Worm (Caenorhabditis elegans) whole organism, early embryonic: ENCODE data around the gene F22E5.9.
"Not testable (repeated sequence)": the region's sequence is repeated elsewhere in the genome, so short reads cannot be mapped to it uniquely, and the experiment has no call there.

ENCODE experiments used
- B0310.2 ChIP-seq: sonication (generic microtip); optimal IDR thresholded peaks from 2 replicates; lab custom pipeline; 2016; ENCODE audit warnings: mild to moderate bottlenecking, missing genetic modification characterization, missing compliant biosample characterization
- F13C5.2 ChIP-seq: sonication (generic microtip); optimal IDR thresholded peaks from 2 replicates; lab custom pipeline; 2017; ENCODE audit warnings: mild to moderate bottlenecking, missing genetic modification characterization, inconsistent platforms, missing compliant biosample characterization
- aly-1 ChIP-seq: sonication (generic microtip); optimal IDR thresholded peaks from 2 replicates; lab custom pipeline; 2016; ENCODE audit warnings: missing genetic modification characterization, missing compliant biosample characterization
- ama-1 ChIP-seq: fragments of 150-350 bp; optimal IDR thresholded peaks from 2 replicates; lab custom pipeline; 2014
- ceh-13 ChIP-seq: fragments of 200-800 bp; sonication (Bioruptor generic); optimal IDR thresholded peaks from 2 replicates; lab custom pipeline; 2018; ENCODE audit warnings: mild to moderate bottlenecking, missing genetic modification characterization, missing compliant biosample characterization
- ceh-36 ChIP-seq: sonication (generic microtip); optimal IDR thresholded peaks from 2 replicates; lab custom pipeline; 2016; ENCODE audit warnings: missing genetic modification characterization, inconsistent platforms, missing compliant biosample characterization
- ets-7 ChIP-seq: sonication (generic microtip); optimal IDR thresholded peaks from 2 replicates; lab custom pipeline; 2016; ENCODE audit warnings: missing genotype, missing genetic modification characterization, missing compliant biosample characterization
- flt-1 ChIP-seq: fragments of 200-800 bp; sonication (Bioruptor generic); IDR thresholded peaks from 2 replicates; pipeline ENCODE4 v1.3.6; 2022; ENCODE audit warnings: missing genetic modification characterization, missing compliant biosample characterization
- hmbx-1 ChIP-seq: sonication (generic microtip); optimal IDR thresholded peaks from 2 replicates; lab custom pipeline; 2016; ENCODE audit warnings: mild to moderate bottlenecking, missing genetic modification characterization, missing compliant biosample characterization
- hmg-4 ChIP-seq: fragments of 200-800 bp; sonication (Bioruptor generic); optimal IDR thresholded peaks from 2 replicates; lab custom pipeline; 2018; ENCODE audit warnings: mild to moderate bottlenecking, missing genetic modification characterization, missing compliant biosample characterization
- hnd-1 ChIP-seq: sonication (generic microtip); optimal IDR thresholded peaks from 2 replicates; lab custom pipeline; 2016; ENCODE audit warnings: missing genetic modification characterization, missing compliant biosample characterization
- pes-1 ChIP-seq: fragments of 200-800 bp; sonication (Bioruptor generic); IDR thresholded peaks from 2 replicates; pipeline ENCODE4 v1.3.6; 2022; ENCODE audit warnings: missing genetic modification reagents, missing genetic modification characterization, missing compliant biosample characterization
- scrt-1 ChIP-seq: fragments of 200-800 bp; sonication (Bioruptor generic); IDR thresholded peaks from 2 replicates; pipeline ENCODE4 v1.3.6; 2022; ENCODE audit warnings: missing genetic modification characterization, missing compliant biosample characterization
- sea-1 ChIP-seq: fragments of 200-800 bp; sonication (Bioruptor generic); conservative IDR thresholded peaks from 2 replicates; pipeline ENCODE4 v1.3.6; 2022; ENCODE audit warnings: missing genetic modification characterization, missing compliant biosample characterization
- tbx-11 ChIP-seq: fragments of 200-800 bp; sonication (Bioruptor generic); IDR thresholded peaks from 2 replicates; pipeline ENCODE4 v1.3.6; 2022; ENCODE audit warnings: missing genetic modification characterization, missing compliant biosample characterization
- tbx-37 ChIP-seq: fragments of 200-800 bp; sonication (Bioruptor generic); conservative IDR thresholded peaks from 2 replicates; pipeline ENCODE4 v1.3.6; 2022; ENCODE audit warnings: missing genetic modification reagents, missing genetic modification characterization, missing compliant biosample characterization
- tra-4 ChIP-seq: sonication (generic microtip); optimal IDR thresholded peaks from 2 replicates; lab custom pipeline; 2017; ENCODE audit warnings: missing genetic modification characterization, missing compliant biosample characterization

Gene F22E5.9

ce11 chrII:2638062-2638461 lies at the start of gene F22E5.9:
Gene F22E5.9 (plus strand): TSS chrII:2638388.
- TF ChIP-seq ets-7 (tag; lab: Kevin White, UChicago) (no peak), flt-1 (GFP tag; lab: Robert Waterston, UW) (no peak), ceh-36 (tag; lab: Kevin White, UChicago) (no peak), aly-1 (no peak), tbx-37 (GFP tag; lab: Robert Waterston, UW) (no peak), scrt-1 (GFP tag; lab: Robert Waterston, UW) (no peak), ceh-13 (no peak), tbx-11 (GFP tag; lab: Robert Waterston, UW) (no peak), hmbx-1 (no peak), F13C5.2 (tag; lab: Kevin White, UChicago) (no peak), hnd-1 (tag; lab: Kevin White, UChicago) (no peak), sea-1 (GFP tag; lab: Robert Waterston, UW) (no peak), B0310.2 (tag; lab: Kevin White, UChicago) (no peak), pes-1 (GFP tag; lab: Robert Waterston, UW) (no peak), hmg-4 (GFP tag; lab: Kevin White, UChicago) (no peak), tra-4 (tag; lab: Kevin White, UChicago) (no peak), ama-1 (lab: Kevin White, UChicago) (no peak)

ce11 chrII:2600176-2600575 lies 38.0 kb upstream of the F22E5.9 start, which contains the start of gene F33H12.1:
Gene F33H12.1 (plus strand): TSS chrII:2600476.
- not testable (repeated sequence) for TF ChIP-seq tbx-11 (GFP tag; lab: Robert Waterston, UW); B0310.2 (tag; lab: Kevin White, UChicago); ceh-36 (tag; lab: Kevin White, UChicago)

ce11 chrII:2600931-2601330 lies 37.3 kb upstream of the F22E5.9 start:
- no peak for TF ChIP-seq ceh-13
- TF ChIP-seq pes-1 (GFP tag; lab: Robert Waterston, UW): no peak
- TF ChIP-seq flt-1 (GFP tag; lab: Robert Waterston, UW): no peak
- TF ChIP-seq hnd-1 (tag; lab: Kevin White, UChicago): no peak
- no peak for TF ChIP-seq ceh-36 (tag; lab: Kevin White, UChicago)
- no peak for TF ChIP-seq ets-7 (tag; lab: Kevin White, UChicago)
- no peak for TF ChIP-seq tra-4 (tag; lab: Kevin White, UChicago)
- no peak for TF ChIP-seq hmg-4 (GFP tag; lab: Kevin White, UChicago)
- no peak for TF ChIP-seq sea-1 (GFP tag; lab: Robert Waterston, UW)
- no peak for TF ChIP-seq tbx-37 (GFP tag; lab: Robert Waterston, UW)
- TF ChIP-seq hmbx-1: no peak
- TF ChIP-seq aly-1: no peak
- no peak for TF ChIP-seq F13C5.2 (tag; lab: Kevin White, UChicago)
- no peak for TF ChIP-seq ama-1 (lab: Kevin White, UChicago)
- TF ChIP-seq tbx-11 (GFP tag; lab: Robert Waterston, UW): no peak
- no peak for TF ChIP-seq scrt-1 (GFP tag; lab: Robert Waterston, UW)

ce11 chrII:2605319-2605718 lies 32.9 kb upstream of the F22E5.9 start, which contains the start of gene sri-77:
Gene sri-77 (minus strand): TSS chrII:2605419.
- TF ChIP-seq hmbx-1 (no peak), aly-1 (no peak), sea-1 (GFP tag; lab: Robert Waterston, UW) (no peak), ama-1 (lab: Kevin White, UChicago) (no peak), F13C5.2 (tag; lab: Kevin White, UChicago) (no peak)

- TF ChIP-seq ceh-36 (tag; lab: Kevin White, UChicago) (no peak), tbx-37 (GFP tag; lab: Robert Waterston, UW) (no peak), ceh-13 (no peak), flt-1 (GFP tag; lab: Robert Waterston, UW) (no peak), sea-1 (GFP tag; lab: Robert Waterston, UW) (no peak)
Measured at ce11 chrII:2610202-2610912, 27.8 kb upstream of the F22E5.9 start, which contains the start of gene sri-38. Gene sri-38 (plus strand): TSS chrII:2610862.

ce11 chrII:2611009-2611408 lies 27.2 kb upstream of the F22E5.9 start:
- no peak for TF ChIP-seq tbx-37 (GFP tag; lab: Robert Waterston, UW)
- TF ChIP-seq ceh-36 (tag; lab: Kevin White, UChicago): peak; percentile 52
- TF ChIP-seq hmbx-1: no peak

ce11 chrII:2612278-2612677 lies 25.9 kb upstream of the F22E5.9 start, which contains the start of gene D2062.13:
Gene D2062.13 (plus strand): TSS chrII:2612578.
- TF ChIP-seq tra-4 (tag; lab: Kevin White, UChicago); flt-1 (GFP tag; lab: Robert Waterston, UW); tbx-37 (GFP tag; lab: Robert Waterston, UW): not testable (repeated sequence)

ce11 chrII:2616634-2617033 lies 21.6 kb upstream of the F22E5.9 start, which contains the start of gene msrp-5:
Gene msrp-5 (plus strand): TSS chrII:2616934.
- not testable (repeated sequence) for TF ChIP-seq tbx-37 (GFP tag; lab: Robert Waterston, UW); aly-1; B0310.2 (tag; lab: Kevin White, UChicago)
